Worm (Caenorhabditis elegans) whole organism, young adult: ENCODE data around the gene oig-8.

Source experiments
- F33H1.4 ChIP-seq: fragments of 200-800 bp; sonication (Bioruptor generic); IDR thresholded peaks from 2 replicates; pipeline ENCODE4 v1.3.6; 2022; ENCODE audit warnings: missing genetic modification reagents, missing genetic modification characterization, missing compliant biosample characterization
- F57A8.1 ChIP-seq: fragments of 200-800 bp; sonication (Bioruptor generic); optimal IDR thresholded peaks from 2 replicates; lab custom pipeline; 2018; ENCODE audit warnings: mild to moderate bottlenecking, missing genetic modification characterization, moderate library complexity, missing compliant biosample characterization
- ama-1 ChIP-seq, 3 experiments: fragments of 150-350 bp in 1 of 3; sonication (generic microtip) in 2 of 3; optimal IDR thresholded peaks; 2 replicates each; lab custom pipeline; 2014 to 2018; ENCODE audit warnings: missing biosample characterization in 2 of 3, missing genetic modification characterization in 2 of 3, missing genetic modification reagents in 2 of 3
- cebp-1 ChIP-seq, 2 experiments: fragments of 200-800 bp in 1 of 2; sonication (Bioruptor generic) in 1 of 2; sonication (generic microtip) in 1 of 2; IDR thresholded peaks in 1 of 2; optimal IDR thresholded peaks in 1 of 2; 2 replicates each; pipeline versions ENCODE4 v1.3.6 to Lab custom; 2017 to 2022; ENCODE audit warnings: missing compliant biosample characterization in 2 of 2, missing genetic modification characterization in 2 of 2, mild to moderate bottlenecking in 1 of 2, missing genetic modification reagents in 1 of 2, moderate library complexity in 1 of 2
- lir-1 ChIP-seq: fragments of 200-800 bp; sonication (Bioruptor generic); conservative IDR thresholded peaks from 2 replicates; pipeline ENCODE4 v1.3.6; 2022; ENCODE audit warnings: missing genetic modification reagents, missing genetic modification characterization, missing compliant biosample characterization
- nfya-1 ChIP-seq: sonication (generic microtip); optimal IDR thresholded peaks from 2 replicates; lab custom pipeline; 2017; ENCODE audit warnings: antibody characterized with exemption, missing compliant biosample characterization, missing genetic modification characterization, borderline replicate concordance; ENCODE audit not compliant: insufficient read depth
- nhr-90 ChIP-seq: sonication (generic microtip); optimal IDR thresholded peaks from 2 replicates; lab custom pipeline; 2016; ENCODE audit warnings: missing genotype, mild to moderate bottlenecking, missing genetic modification characterization, missing compliant biosample characterization
- pha-4 ChIP-seq: fragments of 150-350 bp; sonication (generic microtip); optimal IDR thresholded peaks from 2 replicates; lab custom pipeline; 2014; ENCODE audit warnings: missing biosample characterization, missing genetic modification reagents, missing genetic modification characterization
- snpc-1.1 ChIP-seq: sonication (generic microtip); optimal IDR thresholded peaks from 2 replicates; lab custom pipeline; 2017; ENCODE audit warnings: missing genetic modification characterization, mild to moderate bottlenecking, missing compliant biosample characterization, antibody characterized with exemption, moderate library complexity, missing genotype, missing genetic modification reagents; ENCODE audit not compliant: insufficient read depth
- snpc-4 ChIP-seq, 5 experiments: fragments of 150-350 bp in 1 of 5; sonication (generic microtip) in 4 of 5; optimal IDR thresholded peaks; 2 replicates each; lab custom pipeline; 2014 to 2018; ENCODE audit warnings: missing genetic modification characterization in 5 of 5, missing biosample characterization in 3 of 5, antibody characterized with exemption in 2 of 5, mild to moderate bottlenecking in 2 of 5, missing compliant biosample characterization in 2 of 5, missing genotype in 2 of 5, moderate library complexity in 2 of 5, missing genetic modification reagents in 1 of 5
- ztf-3 ChIP-seq: fragments of 200-800 bp; sonication (Bioruptor generic); optimal IDR thresholded peaks from 2 replicates; lab custom pipeline; 2018; ENCODE audit warnings: mild to moderate bottlenecking, missing genetic modification characterization, missing compliant biosample characterization

ce11 chrII:6610262-6610661 is 38.7 kb downstream of the oig-8 start:
- no peak for TF ChIP-seq snpc-4 (GFP tag; optimal IDR thresholded peaks at IDR 0.05; lab: Kevin White, UChicago)
- no peak for TF ChIP-seq snpc-4 (tag; optimal IDR thresholded peaks at IDR 0.05; lab: Kevin White, UChicago)
- no peak for TF ChIP-seq nhr-90 (tag; lab: Kevin White, UChicago)
- TF ChIP-seq F33H1.4 = no peak
- TF ChIP-seq pha-4 (tag; lab: Kevin White, UChicago) = no peak
- TF ChIP-seq lir-1 = no peak
- no peak for TF ChIP-seq ama-1 (optimal IDR thresholded peaks at IDR 0.05; lab: Kevin White, UChicago)
- TF ChIP-seq ama-1 (GFP tag; optimal IDR thresholded peaks at IDR 0.05; lab: Kevin White, UChicago) = no peak
- TF ChIP-seq F57A8.1 (GFP tag; lab: Kevin White, UChicago) = no peak
- TF ChIP-seq nfya-1 (tag; lab: Kevin White, UChicago) = no peak
- TF ChIP-seq cebp-1 (GFP tag; IDR thresholded peaks at IDR 0.05; lab: Robert Waterston, UW) = no peak
- no peak for TF ChIP-seq cebp-1 (tag; optimal IDR thresholded peaks at IDR 0.05; lab: Kevin White, UChicago)
- TF ChIP-seq snpc-1.1 = no peak
- TF ChIP-seq ztf-3 = no peak
